Fruit fly (Drosophila melanogaster) whole organism, embryonic: ENCODE data around the gene Prx4.
A peak's percentile ranks its signal among the peaks of the same experiment; 100 is the strongest.

Experiments used
- Antp ChIP-seq: fragments of 200-800 bp; sonication (Bioruptor generic); optimal IDR thresholded peaks from 3 replicates; lab custom pipeline; 2016; ENCODE audit warnings: missing biosample characterization, missing genetic modification characterization
- B-H2 ChIP-seq: fragments of 200-800 bp; sonication (Bioruptor generic); optimal IDR thresholded peaks from 2 replicates; lab custom pipeline; 2018; ENCODE audit warnings: missing biosample characterization, mild to moderate bottlenecking, missing genetic modification characterization
- BEAF-32 ChIP-seq: fragments of 200-800 bp; sonication (Bioruptor generic); optimal IDR thresholded peaks from 3 replicates; lab custom pipeline; 2017; ENCODE audit warnings: missing biosample characterization, missing genetic modification characterization, mild to moderate bottlenecking, moderate library complexity, missing genetic modification reagents
- CG1024 ChIP-seq: fragments of 200-800 bp; sonication (Bioruptor generic); IDR thresholded peaks from 2 replicates; pipeline ENCODE4 v1.3.6; 2022; ENCODE audit warnings: missing biosample characterization, missing genetic modification characterization
- CG11085 ChIP-seq: fragments of 200-800 bp; sonication (Bioruptor generic); IDR thresholded peaks from 2 replicates; pipeline ENCODE4 v1.3.6; 2022; ENCODE audit warnings: missing biosample characterization, missing genetic modification characterization
- CG11456 ChIP-seq: fragments of 200-800 bp; sonication (Bioruptor generic); IDR thresholded peaks from 3 replicates; pipeline ENCODE4 v1.3.6; 2022; ENCODE audit warnings: missing biosample characterization, missing genetic modification characterization
- CG12299 ChIP-seq: fragments of 200-800 bp; sonication (Bioruptor generic); optimal IDR thresholded peaks from 2 replicates; lab custom pipeline; 2018; ENCODE audit warnings: missing biosample characterization, mild to moderate bottlenecking, missing genetic modification characterization
- CG13287 ChIP-seq: fragments of 200-800 bp; sonication (Bioruptor generic); IDR thresholded peaks from 2 replicates; pipeline ENCODE4 v1.3.6; 2022; ENCODE audit warnings: missing biosample characterization, missing genetic modification characterization; ENCODE audit not compliant: partially characterized antibody
- CG13894 ChIP-seq: fragments of 200-800 bp; sonication (Bioruptor generic); optimal IDR thresholded peaks from 3 replicates; lab custom pipeline; 2018; ENCODE audit warnings: missing biosample characterization, mild to moderate bottlenecking, missing genetic modification characterization, moderate library complexity
- CG14014 ChIP-seq: fragments of 200-800 bp; sonication (Bioruptor generic); IDR thresholded peaks from 2 replicates; pipeline ENCODE4 v1.3.6; 2022; ENCODE audit warnings: missing biosample characterization, missing genetic modification characterization
- CG15514 ChIP-seq: fragments of 200-800 bp; sonication (Bioruptor generic); optimal IDR thresholded peaks from 3 replicates; lab custom pipeline; 2017; ENCODE audit warnings: missing biosample characterization, missing genetic modification characterization, mild to moderate bottlenecking, moderate library complexity, missing genetic modification reagents
- CG1647 ChIP-seq: fragments of 200-800 bp; sonication (Bioruptor generic); optimal IDR thresholded peaks from 3 replicates; lab custom pipeline; 2016; ENCODE audit warnings: missing biosample characterization, missing genetic modification characterization
- CG17359 ChIP-seq: fragments of 200-800 bp; sonication (Bioruptor generic); optimal IDR thresholded peaks from 3 replicates; lab custom pipeline; 2018; ENCODE audit warnings: missing biosample characterization, mild to moderate bottlenecking, missing genetic modification characterization, moderate library complexity
- CG17385 ChIP-seq: fragments of 200-800 bp; sonication (Bioruptor generic); optimal IDR thresholded peaks from 3 replicates; lab custom pipeline; 2018; ENCODE audit warnings: missing biosample characterization, mild to moderate bottlenecking, missing genetic modification characterization
- CG17802 ChIP-seq: fragments of 200-800 bp; sonication (Bioruptor generic); optimal IDR thresholded peaks from 2 replicates; lab custom pipeline; 2018; ENCODE audit warnings: missing biosample characterization, mild to moderate bottlenecking, missing genetic modification characterization, moderate library complexity
- CG18476 ChIP-seq: fragments of 200-800 bp; sonication (Bioruptor generic); optimal IDR thresholded peaks from 2 replicates; lab custom pipeline; 2016; ENCODE audit warnings: missing biosample characterization, mild to moderate bottlenecking, missing genetic modification characterization
- CG2202 ChIP-seq: fragments of 200-800 bp; sonication (Bioruptor generic); optimal IDR thresholded peaks from 2 replicates; lab custom pipeline; 2018; ENCODE audit warnings: missing biosample characterization, mild to moderate bottlenecking, missing genetic modification characterization
- CG32767 ChIP-seq: fragments of 200-800 bp; sonication (Bioruptor generic); IDR thresholded peaks from 2 replicates; pipeline ENCODE4 v1.3.6; 2022; ENCODE audit warnings: missing biosample characterization, missing genetic modification characterization
- CG33557 ChIP-seq: fragments of 200-800 bp; sonication (Bioruptor generic); optimal IDR thresholded peaks from 2 replicates; lab custom pipeline; 2019; ENCODE audit warnings: missing biosample characterization, mild to moderate bottlenecking, missing genetic modification characterization, moderate library complexity
- CG6272 ChIP-seq: fragments of 200-800 bp; sonication (Bioruptor generic); IDR thresholded peaks from 2 replicates; pipeline ENCODE4 v1.3.6; 2022; ENCODE audit warnings: missing biosample characterization, missing genetic modification characterization
- CG8290 ChIP-seq, 3 experiments: fragments of 200-800 bp; sonication (Bioruptor generic); optimal IDR thresholded peaks; 2 replicates each; lab custom pipeline; 2016 to 2019; ENCODE audit warnings: missing biosample characterization in 3 of 3, missing genetic modification characterization in 3 of 3, mild to moderate bottlenecking in 2 of 3, moderate library complexity in 1 of 3
- CG8388 ChIP-seq: fragments of 200-800 bp; sonication (Bioruptor generic); optimal IDR thresholded peaks from 2 replicates; lab custom pipeline; 2019; ENCODE audit warnings: missing biosample characterization, mild to moderate bottlenecking, missing genetic modification characterization, moderate library complexity
- CG8944 ChIP-seq: fragments of 200-800 bp; sonication (Bioruptor generic); optimal IDR thresholded peaks from 3 replicates; lab custom pipeline; 2016; ENCODE audit warnings: missing biosample characterization, missing genetic modification characterization
- CG9215 ChIP-seq: fragments of 200-800 bp; sonication (Bioruptor generic); IDR thresholded peaks from 2 replicates; pipeline ENCODE4 v1.3.6; 2022; ENCODE audit warnings: missing biosample characterization, missing genetic modification characterization
- CG9797 ChIP-seq: fragments of 200-800 bp; sonication (Bioruptor generic); optimal IDR thresholded peaks from 3 replicates; lab custom pipeline; 2018; ENCODE audit warnings: missing biosample characterization, mild to moderate bottlenecking, missing genetic modification characterization
- Doc3 ChIP-seq: fragments of 200-800 bp; sonication (Bioruptor generic); IDR thresholded peaks from 3 replicates; pipeline ENCODE4 v1.3.6; 2022; ENCODE audit warnings: missing biosample characterization, missing genetic modification characterization; ENCODE audit not compliant: partially characterized antibody
- GATAe ChIP-seq: fragments of 200-800 bp; sonication (Bioruptor generic); conservative IDR thresholded peaks from 2 replicates; pipeline ENCODE4 v1.3.6; 2022; ENCODE audit warnings: missing biosample characterization, missing genetic modification characterization
- Hey ChIP-seq: fragments of 200-800 bp; sonication (Bioruptor generic); optimal IDR thresholded peaks from 3 replicates; lab custom pipeline; 2018; ENCODE audit warnings: missing biosample characterization, mild to moderate bottlenecking, missing genetic modification characterization
- HmgZ ChIP-seq: fragments of 200-800 bp; sonication (Bioruptor generic); optimal IDR thresholded peaks from 2 replicates; lab custom pipeline; 2018; ENCODE audit warnings: missing biosample characterization, mild to moderate bottlenecking, missing genetic modification characterization
- Meics ChIP-seq: fragments of 200-800 bp; sonication (Bioruptor generic); optimal IDR thresholded peaks from 2 replicates; lab custom pipeline; 2017; ENCODE audit warnings: missing biosample characterization, mild to moderate bottlenecking, missing genetic modification characterization
- NC2β ChIP-seq: fragments of 200-800 bp; sonication (Bioruptor generic); optimal IDR thresholded peaks from 2 replicates; lab custom pipeline; 2016; ENCODE audit warnings: missing biosample characterization, missing genetic modification characterization
- PHDP ChIP-seq: fragments of 200-800 bp; sonication (Bioruptor generic); optimal IDR thresholded peaks from 3 replicates; lab custom pipeline; 2018; ENCODE audit warnings: missing biosample characterization, mild to moderate bottlenecking, missing genetic modification characterization, moderate library complexity
- Ssrp ChIP-seq: fragments of 200-800 bp; sonication (Bioruptor generic); optimal IDR thresholded peaks from 2 replicates; lab custom pipeline; 2018; ENCODE audit warnings: missing biosample characterization, mild to moderate bottlenecking, missing genetic modification characterization, moderate library complexity
- YL-1 ChIP-seq: fragments of 200-800 bp; sonication (Bioruptor generic); optimal IDR thresholded peaks from 3 replicates; lab custom pipeline; 2017; ENCODE audit warnings: missing biosample characterization, mild to moderate bottlenecking, missing genetic modification characterization
- amos ChIP-seq: fragments of 200-800 bp; sonication (Bioruptor generic); IDR thresholded peaks from 2 replicates; pipeline ENCODE4 v1.3.6; 2022; ENCODE audit warnings: missing biosample characterization, missing genetic modification characterization; ENCODE audit not compliant: partially characterized antibody
- bsh ChIP-seq, 2 experiments: fragments of 200-800 bp; sonication (Bioruptor generic); optimal IDR thresholded peaks; 2 replicates each; lab custom pipeline; 2017 to 2018; ENCODE audit warnings: mild to moderate bottlenecking in 2 of 2, missing biosample characterization in 2 of 2, missing genetic modification characterization in 2 of 2, moderate library complexity in 1 of 2
- btn ChIP-seq: fragments of 200-800 bp; sonication (Bioruptor generic); optimal IDR thresholded peaks from 2 replicates; lab custom pipeline; 2016; ENCODE audit warnings: missing biosample characterization, missing genetic modification characterization
- eve ChIP-seq, 2 experiments: fragments of >200 bp; optimal IDR thresholded peaks; 2 replicates each; lab custom pipeline; 2017; ENCODE audit warnings: missing biosample characterization in 2 of 2, missing genetic modification characterization in 2 of 2
- org-1 ChIP-seq: fragments of 200-800 bp; sonication (Bioruptor generic); optimal IDR thresholded peaks from 2 replicates; lab custom pipeline; 2017; ENCODE audit warnings: missing biosample characterization, missing genetic modification characterization
- pita ChIP-seq: fragments of 200-800 bp; sonication (Bioruptor generic); optimal IDR thresholded peaks from 2 replicates; lab custom pipeline; 2017; ENCODE audit warnings: missing biosample characterization, mild to moderate bottlenecking, missing genetic modification characterization
- pros ChIP-seq: fragments of 200-800 bp; sonication (Bioruptor generic); optimal IDR thresholded peaks from 3 replicates; lab custom pipeline; 2019; ENCODE audit warnings: missing biosample characterization, mild to moderate bottlenecking, missing genetic modification characterization, moderate library complexity
- pzg ChIP-seq: fragments of 200-800 bp; sonication (Bioruptor generic); optimal IDR thresholded peaks from 3 replicates; lab custom pipeline; 2018; ENCODE audit warnings: missing biosample characterization, mild to moderate bottlenecking, missing genetic modification characterization, moderate library complexity
- row ChIP-seq: fragments of 200-800 bp; sonication (Bioruptor generic); IDR thresholded peaks from 3 replicates; pipeline ENCODE4 v1.3.6; 2022; ENCODE audit warnings: missing biosample characterization, missing genetic modification characterization
- sens ChIP-seq: fragments of 200-800 bp; sonication (Bioruptor generic); peaks from one replicate; lab custom pipeline; 2016; ENCODE audit warnings: missing biosample characterization, missing genetic modification characterization
- sug ChIP-seq: fragments of 200-800 bp; optimal IDR thresholded peaks from 2 replicates; lab custom pipeline; 2019; ENCODE audit warnings: missing biosample characterization, mild to moderate bottlenecking, missing genetic modification characterization, moderate library complexity
- trem ChIP-seq: fragments of 200-800 bp; optimal IDR thresholded peaks from 3 replicates; lab custom pipeline; 2019; ENCODE audit warnings: missing biosample characterization, mild to moderate bottlenecking, missing genetic modification characterization, moderate library complexity
- wdn ChIP-seq: fragments of 200-800 bp; sonication (Bioruptor generic); IDR thresholded peaks from 2 replicates; pipeline ENCODE4 v1.3.6; 2022; ENCODE audit warnings: missing biosample characterization, missing genetic modification characterization
- yki ChIP-seq: fragments of >200 bp; optimal IDR thresholded peaks from 3 replicates; lab custom pipeline; 2018

The Prx4 gene

DNA sequence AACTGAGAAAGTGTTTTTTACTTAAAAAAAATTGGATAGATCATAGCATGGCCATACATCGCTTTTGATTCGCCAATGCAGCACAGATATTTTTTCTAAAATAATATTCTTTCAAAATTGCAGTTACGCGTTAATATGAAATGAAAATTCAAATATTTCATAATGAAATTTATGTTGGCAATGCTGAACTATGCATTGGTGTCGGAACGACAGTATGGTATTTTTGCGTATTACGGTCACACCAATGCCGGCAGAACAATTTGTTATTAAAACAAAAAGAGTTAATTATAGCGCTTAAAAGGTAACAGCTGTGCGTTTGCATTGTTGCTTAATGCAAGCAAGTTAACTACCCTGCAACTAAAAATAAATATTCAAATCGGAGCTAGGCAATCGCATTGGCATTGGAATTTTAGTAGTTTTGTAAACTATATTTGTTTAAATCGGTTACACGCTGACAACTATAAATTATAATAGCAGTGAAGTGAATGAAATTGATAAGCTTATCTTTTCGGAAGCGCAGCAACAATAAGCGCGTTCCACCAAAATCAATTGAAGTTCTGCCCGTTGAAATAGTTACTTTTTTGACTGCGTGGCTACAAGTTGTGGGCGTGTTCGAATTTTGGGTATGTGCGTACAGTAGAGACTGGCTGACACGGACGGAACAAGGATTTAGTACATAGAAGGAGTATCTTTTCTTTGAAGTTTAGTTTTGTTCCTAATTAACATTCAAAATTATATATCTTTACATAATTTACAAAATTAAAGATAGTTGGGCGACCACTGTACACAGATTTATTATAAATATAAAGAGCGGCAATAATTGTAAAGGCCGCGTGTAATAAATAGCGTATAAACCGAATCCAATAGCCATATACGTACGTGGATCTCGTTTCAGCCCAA, at the start of gene Prx4:
Prx4 (plus strand) TSS at position 210 of the 900 bp plus-strand sequence.
- TF ChIP-seq CG8944 = no peak
- TF ChIP-seq Antp (GFP tag; lab: Kevin White, UChicago) = peak; percentile 32
- no peak; the same call in 1 of the 2 replicates for TF ChIP-seq CG13287 (GFP tag; lab: Robert Waterston, UW)
- no peak for TF ChIP-seq Doc3 (GFP tag; lab: Robert Waterston, UW)
- TF ChIP-seq row (GFP tag; lab: Robert Waterston, UW) = peak; percentile 81
- peak; percentile 42 for TF ChIP-seq CG12299 (tag; lab: Kevin White, UChicago)
- no peak for TF ChIP-seq pita
- TF ChIP-seq CG8290 (GFP tag; optimal IDR thresholded peaks at IDR 0.05; lab: Kevin White, UChicago) = peak; percentile 2
- peak in 1 of 2 experiments; percentile 34 for TF ChIP-seq CG8290 (tag; optimal IDR thresholded peaks at IDR 0.05; lab: Kevin White, UChicago)
- no peak for TF ChIP-seq pros (GFP tag; lab: Kevin White, UChicago)
- peak; percentile 11; the same call in 1 of the 2 replicates for TF ChIP-seq amos (GFP tag; lab: Robert Waterston, UW)
- TF ChIP-seq pzg (GFP tag; lab: Kevin White, UChicago) = peak; percentile 74
- no peak for TF ChIP-seq Hey (tag; lab: Kevin White, UChicago)
- TF ChIP-seq CG2202 (tag; lab: Kevin White, UChicago) = peak; percentile 53
- peak; percentile 64 for TF ChIP-seq org-1 (GFP tag; lab: Kevin White, UChicago)
- TF ChIP-seq CG18476 (GFP tag; lab: Kevin White, UChicago) = peak; percentile 65
- TF ChIP-seq yki (lab: Kevin White, UChicago) = no peak
- peak; percentile 78 for TF ChIP-seq CG14014
- peak; percentile 66 for TF ChIP-seq Meics (GFP tag; lab: Kevin White, UChicago)
- TF ChIP-seq bsh (GFP tag; optimal IDR thresholded peaks at IDR 0.05; lab: Kevin White, UChicago) = peak in 1 of 2 experiments; percentile 81
- TF ChIP-seq CG11456 (GFP tag; lab: Robert Waterston, UW) = peak; percentile 81
- TF ChIP-seq CG17359 (tag; lab: Kevin White, UChicago) = peak; percentile 84
- no peak for TF ChIP-seq GATAe (GFP tag; lab: Robert Waterston, UW)
- no peak for TF ChIP-seq CG13894 (tag; lab: Kevin White, UChicago)
- TF ChIP-seq CG1024 (GFP tag; lab: Robert Waterston, UW) = peak; percentile 60; the same call in 1 of the 2 replicates
- TF ChIP-seq YL-1 (GFP tag; lab: Kevin White, UChicago) = no peak
- peak; percentile 50; the same call in 1 of the 2 replicates for TF ChIP-seq CG11085
- TF ChIP-seq BEAF-32 = peak; percentile 9
- 0 out of 2 replicates have a peak, but pooled peaks have one; percentile 30 for TF ChIP-seq wdn (GFP tag; lab: Robert Waterston, UW)
- TF ChIP-seq CG9215 (GFP tag; lab: Robert Waterston, UW) = peak; percentile 99
- TF ChIP-seq btn (GFP tag; lab: Kevin White, UChicago) = no peak
- peak; percentile 53 for TF ChIP-seq Ssrp (tag; lab: Kevin White, UChicago)
- peak; percentile 47 for TF ChIP-seq CG32767 (GFP tag; lab: Robert Waterston, UW)
- TF ChIP-seq HmgZ (tag; lab: Kevin White, UChicago) = peak; percentile 16
- no peak for TF ChIP-seq CG6272 (GFP tag; lab: Robert Waterston, UW)
- no peak for TF ChIP-seq B-H2 (GFP tag; lab: Kevin White, UChicago)
- TF ChIP-seq CG8388 (GFP tag; lab: Kevin White, UChicago) = peak; percentile 74
- TF ChIP-seq CG33557 = peak; percentile 23
- TF ChIP-seq sug (tag; lab: Kevin White, UChicago) = peak; percentile 3
- TF ChIP-seq trem (tag; lab: Kevin White, UChicago) = peak; percentile 23
- no peak for TF ChIP-seq eve (GFP tag; optimal IDR thresholded peaks at IDR 0.05; lab: Kevin White, UChicago)
- TF ChIP-seq sens = peak; percentile 88
- TF ChIP-seq CG17802 (tag; lab: Kevin White, UChicago) = peak; percentile 18
- TF ChIP-seq CG15514 (GFP tag; lab: Kevin White, UChicago) = peak; percentile 42
- peak; percentile 74 for TF ChIP-seq PHDP (tag; lab: Kevin White, UChicago)
- peak; percentile 68 for TF ChIP-seq CG9797 (GFP tag; lab: Kevin White, UChicago)
- no peak for TF ChIP-seq CG1647 (GFP tag; lab: Kevin White, UChicago)
- TF ChIP-seq CG17385 (GFP tag; lab: Kevin White, UChicago) = peak; percentile 68
- TF ChIP-seq NC2β = no peak
